Fruit fly (Drosophila melanogaster): ENCODE results near the gene pHCl-2.

Gene pHCl-2

DNA sequence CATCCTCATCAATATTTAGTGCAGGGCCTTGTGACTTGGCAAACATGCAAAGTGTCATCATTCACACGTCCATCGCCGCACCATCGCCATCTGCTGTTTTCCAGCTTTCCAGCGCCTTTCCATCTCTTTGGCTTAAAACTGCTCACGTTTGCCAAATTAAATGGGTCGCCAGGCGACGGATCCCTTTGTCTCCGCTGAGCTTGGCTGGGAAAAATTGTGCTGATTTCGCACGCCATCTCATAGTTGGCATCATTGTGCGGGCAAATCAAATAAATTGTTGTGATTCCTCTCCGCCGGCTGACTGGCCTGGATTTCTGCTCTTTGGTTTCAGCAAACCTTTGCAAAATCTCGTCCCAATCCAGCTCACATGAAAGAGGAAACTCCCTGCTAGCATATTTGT, 35.6 kb upstream of the pHCl-2 start:
- TF ChIP-seq dsx (GFP tag; optimal IDR thresholded peaks at IDR 0.05; ENCODE audit: poor library complexity, severe bottlenecking) (no peak), lz (GFP tag; optimal IDR thresholded peaks at IDR 0.05) (no peak), fd59A (GFP tag; optimal IDR thresholded peaks at IDR 0.05) (no peak), CG1621 (tag; optimal IDR thresholded peaks at IDR 0.05) (no peak), Eip75B (GFP tag; optimal IDR thresholded peaks at IDR 0.05) (no peak), Blimp-1 (GFP tag; optimal IDR thresholded peaks at IDR 0.05) (no peak), Hr38 (GFP tag; optimal IDR thresholded peaks at IDR 0.05) (no peak), Smox (GFP tag; optimal IDR thresholded peaks at IDR 0.05) (no peak)

DNA sequence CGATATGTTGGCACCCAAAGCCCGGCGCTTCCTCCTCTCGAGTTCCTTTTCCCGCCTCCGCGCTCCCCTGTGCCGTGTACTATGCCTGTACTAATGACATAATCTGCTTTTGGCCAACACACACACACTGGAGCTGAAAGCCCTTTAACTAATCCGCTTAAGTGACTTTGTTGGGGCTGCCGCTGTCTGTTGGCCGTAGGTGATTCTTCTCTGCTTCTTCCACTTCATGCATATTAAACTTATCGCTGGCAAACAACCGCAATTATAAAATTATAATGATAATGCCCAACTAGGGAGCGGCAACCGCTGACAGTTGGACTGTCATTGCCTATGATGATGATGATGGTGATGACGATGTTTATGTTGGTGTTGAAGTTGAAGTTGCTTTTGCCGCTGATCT, 34.6 kb upstream of the pHCl-2 start:
- TF ChIP-seq CG8119 (GFP tag; IDR thresholded peaks at IDR 0.05) (0 out of 3 replicates have a peak, but pooled peaks have one; percentile 2), CG8319 (GFP tag; optimal IDR thresholded peaks at IDR 0.05) (no peak)

DNA sequence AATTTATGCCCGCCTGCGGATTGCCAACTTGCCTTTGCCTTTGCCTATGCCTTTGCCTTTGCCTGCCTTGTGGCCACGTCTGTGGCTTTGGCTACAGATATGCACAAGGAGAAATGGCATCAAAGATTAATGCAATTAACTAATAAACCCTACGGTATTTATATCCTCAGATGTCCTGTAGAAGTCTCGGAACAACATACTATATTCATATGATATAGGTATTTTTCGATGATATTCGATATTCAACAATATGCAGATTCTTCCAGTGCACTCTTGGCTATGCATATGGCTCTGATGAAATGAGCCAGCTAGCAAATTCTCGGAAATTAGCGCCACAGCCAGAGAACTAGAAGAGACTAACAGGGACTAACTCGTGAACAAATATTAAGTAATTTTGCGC, 31.1 kb upstream of the pHCl-2 start:
- TF ChIP-seq Eip75B (GFP tag; optimal IDR thresholded peaks at IDR 0.05), result peak; percentile 76
- TF ChIP-seq CG3919 (GFP tag; optimal IDR thresholded peaks at IDR 0.05), result peak; percentile 82
- TF ChIP-seq eg (GFP tag; IDR thresholded peaks at IDR 0.05), result peak; percentile 77
- no peak for TF ChIP-seq Blimp-1 (GFP tag; optimal IDR thresholded peaks at IDR 0.05)
- peak; percentile 80 for TF ChIP-seq CG8119 (GFP tag; IDR thresholded peaks at IDR 0.05)
- peak; percentile 16 for TF ChIP-seq Met (GFP tag; optimal IDR thresholded peaks at IDR 0.05)
- no peak for TF ChIP-seq Hr39 (GFP tag; optimal IDR thresholded peaks at IDR 0.05)
- TF ChIP-seq vri (GFP tag; optimal IDR thresholded peaks at IDR 0.05), result no peak
- TF ChIP-seq esn (GFP tag; optimal IDR thresholded peaks at IDR 0.05), result peak; percentile 18
- TF ChIP-seq Sox102F (GFP tag; optimal IDR thresholded peaks at IDR 0.05), result no peak
- TF ChIP-seq fd85E (GFP tag; optimal IDR thresholded peaks at IDR 0.05), result no peak
- TF ChIP-seq lz (GFP tag; optimal IDR thresholded peaks at IDR 0.05), result peak; percentile 35
- TF ChIP-seq fd59A (GFP tag; optimal IDR thresholded peaks at IDR 0.05), result peak; percentile 72
- no peak for TF ChIP-seq Hr38 (GFP tag; optimal IDR thresholded peaks at IDR 0.05)
- peak; percentile 68 to 70 for TF ChIP-seq salr (GFP tag; optimal IDR thresholded peaks at IDR 0.05)
- peak; percentile 57 for TF ChIP-seq CG16779 (tag; optimal IDR thresholded peaks at IDR 0.05)
- TF ChIP-seq CG6808 (GFP tag; optimal IDR thresholded peaks at IDR 0.05), result peak; percentile 82
- TF ChIP-seq cyc (GFP tag; optimal IDR thresholded peaks at IDR 0.05), result no peak
- peak; percentile 82 for TF ChIP-seq spab (GFP tag; optimal IDR thresholded peaks at IDR 0.05)
- TF ChIP-seq CG31627 (GFP tag; optimal IDR thresholded peaks at IDR 0.05), result no peak
- TF ChIP-seq Sox14 (GFP tag; optimal IDR thresholded peaks at IDR 0.05), result peak; percentile 76
- peak; percentile 71 for TF ChIP-seq Gug (GFP tag; IDR thresholded peaks at IDR 0.05)
- TF ChIP-seq CG8319 (GFP tag; optimal IDR thresholded peaks at IDR 0.05), result peak; percentile 13
- peak; percentile 82 for TF ChIP-seq CG10669 (GFP tag; optimal IDR thresholded peaks at IDR 0.05)
- TF ChIP-seq acj6 (GFP tag; optimal IDR thresholded peaks at IDR 0.05), result peak; percentile 75
- no peak for TF ChIP-seq CG11902 (GFP tag; optimal IDR thresholded peaks at IDR 0.05)
- peak; percentile 73 for TF ChIP-seq CG32006 (GFP tag; optimal IDR thresholded peaks at IDR 0.05)
- TF ChIP-seq CG15336 (GFP tag; IDR thresholded peaks at IDR 0.05), result peak; percentile 79
- TF ChIP-seq CG7368 (GFP tag; optimal IDR thresholded peaks at IDR 0.05), result peak; percentile 46
- TF ChIP-seq dsx (GFP tag; optimal IDR thresholded peaks at IDR 0.05; ENCODE audit: poor library complexity, severe bottlenecking), result peak; percentile 78
- peak; percentile 19 for TF ChIP-seq CG8632 (GFP tag; optimal IDR thresholded peaks at IDR 0.05)
- no peak for TF ChIP-seq fkh (GFP tag; optimal IDR thresholded peaks at IDR 0.05)
- peak; percentile 71 for TF ChIP-seq Hr4 (GFP tag; optimal IDR thresholded peaks at IDR 0.05)
- TF ChIP-seq CG6854 (GFP tag; optimal IDR thresholded peaks at IDR 0.05), result no peak
- peak; percentile 63 for TF ChIP-seq OdsH (GFP tag; optimal IDR thresholded peaks at IDR 0.05)
- TF ChIP-seq CG6163 (GFP tag; IDR thresholded peaks at IDR 0.05), result peak; percentile 87
- peak; percentile 54 for TF ChIP-seq CG6792 (GFP tag; optimal IDR thresholded peaks at IDR 0.05)
- peak; percentile 68 for TF ChIP-seq net (GFP tag; optimal IDR thresholded peaks at IDR 0.05)
- TF ChIP-seq CG6276 (GFP tag; optimal IDR thresholded peaks at IDR 0.05), result peak; percentile 54
- peak; percentile 68 for TF ChIP-seq Lpt (GFP tag; optimal IDR thresholded peaks at IDR 0.05)
- TF ChIP-seq Eip78C (GFP tag), result peak; percentile 90
- TF ChIP-seq topi (GFP tag; optimal IDR thresholded peaks at IDR 0.05), result peak; percentile 14
- TF ChIP-seq CG11294 (GFP tag; IDR thresholded peaks at IDR 0.05), result 0 out of 2 replicates have a peak, but pooled peaks have one; percentile 19
- no peak for TF ChIP-seq Ets21C (GFP tag; optimal IDR thresholded peaks at IDR 0.05)
- TF ChIP-seq CG1621 (tag; optimal IDR thresholded peaks at IDR 0.05), result peak; percentile 80
- TF ChIP-seq CG3032 (tag; optimal IDR thresholded peaks at IDR 0.05), result peak; percentile 83
